Fruit fly (Drosophila melanogaster): ENCODE data around the gene Galk.

- TF ChIP-seq EcR (GFP tag; optimal IDR thresholded peaks at IDR 0.05) (no peak), CG8478 (optimal IDR thresholded peaks at IDR 0.05) (no peak), usp (GFP tag; optimal IDR thresholded peaks at IDR 0.05) (no peak), psq (optimal IDR thresholded peaks at IDR 0.05) (no peak), pan (optimal IDR thresholded peaks at IDR 0.05) (no peak), Dll (optimal IDR thresholded peaks at IDR 0.05) (no peak)
These were observed 17.5 kb downstream of the Galk start, which contains the start of gene CG5026 for dm6 chr3L:8968437-8968836.
